Worm (Caenorhabditis elegans): Measurements from ENCODE around the gene str-172.

Gene str-172

DNA sequence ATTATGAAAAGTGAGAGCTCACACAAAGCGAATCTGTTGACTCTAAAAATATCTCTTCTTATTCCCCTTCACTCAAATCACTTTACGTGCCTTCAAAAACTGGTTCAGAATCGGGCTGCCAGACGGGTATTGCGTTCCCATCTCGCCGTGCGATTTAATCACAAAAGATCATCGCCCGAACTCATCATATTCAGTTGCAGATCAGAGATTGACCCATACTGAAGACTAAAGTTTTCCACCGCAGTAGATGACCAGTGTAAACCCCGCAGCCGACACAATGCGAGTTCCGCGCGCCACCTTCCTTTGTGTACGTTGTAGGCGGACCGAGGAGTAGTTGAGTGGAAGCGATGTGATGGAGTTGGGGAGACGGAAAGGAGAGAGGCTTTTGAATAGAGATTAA, 13.1 kb upstream of the str-172 start (continued):
- TF ChIP-seq snpc-4 (GFP tag; optimal IDR thresholded peaks at IDR 0.05) (peak; percentile 99), snpc-4 (tag; optimal IDR thresholded peaks at IDR 0.05) (peak; percentile 98 to 99 (median 98)), dpl-1 (GFP tag; optimal IDR thresholded peaks at IDR 0.05) (no peak), lsy-27 (tag; optimal IDR thresholded peaks at IDR 0.05; ENCODE audit: borderline replicate concordance, insufficient read depth) (peak; percentile 77), hlh-12 (tag; optimal IDR thresholded peaks at IDR 0.05) (no peak), cebp-2 (GFP tag; IDR thresholded peaks at IDR 0.05) (no peak), nfya-1 (tag; optimal IDR thresholded peaks at IDR 0.05; ENCODE audit: borderline replicate concordance, insufficient read depth) (no peak), sdz-38 (tag; optimal IDR thresholded peaks at IDR 0.05) (no peak), nfyb-1 (GFP tag; IDR thresholded peaks at IDR 0.05) (no peak), ets-4 (GFP tag; optimal IDR thresholded peaks at IDR 0.05) (no peak), unc-130 (GFP tag; optimal IDR thresholded peaks at IDR 0.05) (peak; percentile 23), sea-2 (GFP tag; IDR thresholded peaks at IDR 0.05) (no peak), F10E7.11 (tag; optimal IDR thresholded peaks at IDR 0.05) (no peak), nhr-27 (tag; optimal IDR thresholded peaks at IDR 0.05) (peak; percentile 24), F37B4.10 (GFP tag; IDR thresholded peaks at IDR 0.05) (no peak), ztf-3 (GFP tag; optimal IDR thresholded peaks at IDR 0.05) (no peak), K11D2.4 (GFP tag; IDR thresholded peaks at IDR 0.05) (no peak), B0261.1 (tag; optimal IDR thresholded peaks at IDR 0.05) (peak; percentile 24), K12H6.12 (tag; optimal IDR thresholded peaks at IDR 0.05) (no peak), die-1 (tag; optimal IDR thresholded peaks at IDR 0.05) (no peak), efl-1 (GFP tag; optimal IDR thresholded peaks at IDR 0.05) (no peak), F55B11.4 (tag; optimal IDR thresholded peaks at IDR 0.05; ENCODE audit: borderline replicate concordance, insufficient read depth) (no peak), T26A5.8 (tag; optimal IDR thresholded peaks at IDR 0.05) (peak; percentile 45), ceh-79 (tag; optimal IDR thresholded peaks at IDR 0.05) (no peak), akir-1 (GFP tag; optimal IDR thresholded peaks at IDR 0.05) (no peak), ztf-26 (tag; optimal IDR thresholded peaks at IDR 0.05) (no peak), F52B5.7 (tag; optimal IDR thresholded peaks at IDR 0.05) (no peak), F39B2.1 (GFP tag; IDR thresholded peaks at IDR 0.05) (no peak; the same call in 1 of the 2 replicates), unc-62 (GFP tag; optimal IDR thresholded peaks at IDR 0.05) (no peak), dox-1 (GFP tag; IDR thresholded peaks at IDR 0.05) (no peak), B0035.1 (tag; optimal IDR thresholded peaks at IDR 0.05) (no peak), hlh-26 (GFP tag; conservative IDR thresholded peaks at IDR 0.05) (no peak), mcd-1 (GFP tag; IDR thresholded peaks at IDR 0.05) (peak; percentile 78), xnd-1 (tag; optimal IDR thresholded peaks at IDR 0.05) (peak; percentile 14), F23B12.7 (tag; optimal IDR thresholded peaks at IDR 0.05; ENCODE audit: insufficient read depth) (peak; percentile 73), nhr-90 (tag; optimal IDR thresholded peaks at IDR 0.05) (no peak), F57C9.4 (tag; optimal IDR thresholded peaks at IDR 0.05) (no peak), tbp1 (GFP tag; optimal IDR thresholded peaks at IDR 0.05) (peak; percentile 81), ceh-91 (GFP tag; IDR thresholded peaks at IDR 0.05) (0 out of 2 replicates have a peak, but pooled peaks have one; percentile 16), Y67H2A.10 (GFP tag; conservative IDR thresholded peaks at IDR 0.05) (no peak), F22D6.2 (tag; optimal IDR thresholded peaks at IDR 0.05) (no peak)

ce11 chrIV:4877102-4877501, 9.6 kb upstream of the str-172 start, which contains the start of gene str-170:
str-170 (plus strand) TSS chrIV:4877402.
- TF ChIP-seq aptf-3 (GFP tag; IDR thresholded peaks at IDR 0.05) (no peak), lsy-27 (tag; optimal IDR thresholded peaks at IDR 0.05; ENCODE audit: borderline replicate concordance, insufficient read depth) (no peak), bed-1 (GFP tag; IDR thresholded peaks at IDR 0.05) (no peak)
